Fruit fly (Drosophila melanogaster) whole organism, wandering third instar larva: ENCODE data around the gene CG5961.

Experiments
- Dif ChIP-seq: fragments of 200-275, 200-300 bp; sonication (Bioruptor generic); optimal IDR thresholded peaks from 2 replicates; lab custom pipeline; 2018; ENCODE audit warnings: missing biosample characterization, missing genetic modification characterization; ENCODE audit not compliant: partially characterized antibody
- Mio ChIP-seq: sonication (Bioruptor generic); optimal IDR thresholded peaks from 2 replicates; lab custom pipeline; 2016; ENCODE audit warnings: missing biosample characterization, missing genetic modification characterization
- Vsx2 ChIP-seq: fragments of 200-300, 225-300 bp; sonication (Bioruptor generic); optimal IDR thresholded peaks from 2 replicates; lab custom pipeline; 2018; ENCODE audit warnings: missing biosample characterization, missing genetic modification characterization; ENCODE audit not compliant: partially characterized antibody
- fru ChIP-seq: fragments of 200-800 bp; sonication (Bioruptor generic); optimal IDR thresholded peaks from 3 replicates; lab custom pipeline; 2016; ENCODE audit warnings: missing biosample characterization, mild to moderate bottlenecking, missing genetic modification characterization
- psq ChIP-seq: fragments of 200-800 bp; sonication (Bioruptor generic); optimal IDR thresholded peaks from 3 replicates; lab custom pipeline; 2017; ENCODE audit warnings: missing biosample characterization, mild to moderate bottlenecking, missing genetic modification characterization, moderate library complexity

- TF ChIP-seq Dif (GFP tag; lab: Kevin White, UChicago): no peak
- no peak for TF ChIP-seq Mio (GFP tag; lab: Kevin White, UChicago)
- no peak for TF ChIP-seq Vsx2 (GFP tag; lab: Kevin White, UChicago)
- no peak for TF ChIP-seq fru
- no peak for TF ChIP-seq psq (GFP tag; lab: Kevin White, UChicago)
These were observed 8.1 kb downstream of the CG5961 start, which contains the start of gene CG5509 for dm6 chr3R:12451888-12452514.
